Worm (Caenorhabditis elegans): ENCODE measurements around the gene acl-14.

- TF ChIP-seq pha-4 (GFP tag; IDR thresholded peaks at IDR 0.05) (no peak), pha-4 (tag; optimal IDR thresholded peaks at IDR 0.05) (no peak), nhr-41 (GFP tag; IDR thresholded peaks at IDR 0.05) (no peak), lin-15B (tag; optimal IDR thresholded peaks at IDR 0.05) (no peak), ceh-82 (tag; optimal IDR thresholded peaks at IDR 0.05) (no peak), ZK546.5 (tag; optimal IDR thresholded peaks at IDR 0.05) (no peak), zag-1 (tag; optimal IDR thresholded peaks at IDR 0.05) (no peak), unc-39 (tag; optimal IDR thresholded peaks at IDR 0.05) (no peak)
Observed at ce11 chrV:9282110-9282509, 51.3 kb downstream of the acl-14 start, which contains the start of gene hlh-10.
